Fruit fly (Drosophila melanogaster) whole organism, embryonic: ENCODE data around the gene CG3587.
A peak's percentile ranks its signal among the peaks of the same experiment; 100 is the strongest.

Experiments used
- Bdp1 ChIP-seq: fragments of 200-800 bp; sonication (Bioruptor generic); optimal IDR thresholded peaks from 3 replicates; lab custom pipeline; 2016; ENCODE audit warnings: missing biosample characterization, missing genetic modification characterization
- CG10267 ChIP-seq: fragments of 200-800 bp; sonication (Bioruptor generic); optimal IDR thresholded peaks from 2 replicates; lab custom pipeline; 2018; ENCODE audit warnings: missing biosample characterization, mild to moderate bottlenecking, missing genetic modification characterization, moderate library complexity
- CG10462 ChIP-seq: fragments of 200-800 bp; sonication (Bioruptor generic); optimal IDR thresholded peaks from 2 replicates; lab custom pipeline; 2016; ENCODE audit warnings: missing biosample characterization, missing genetic modification characterization
- CG10654 ChIP-seq: fragments of 200-800 bp; sonication (Bioruptor generic); optimal IDR thresholded peaks from 2 replicates; lab custom pipeline; 2016; ENCODE audit warnings: missing biosample characterization, missing genetic modification characterization
- CG10959 ChIP-seq: fragments of 200-800 bp; sonication (Bioruptor generic); IDR thresholded peaks from 2 replicates; pipeline ENCODE4 v1.3.6; 2022; ENCODE audit warnings: missing biosample characterization, missing genetic modification characterization
- CG12219 ChIP-seq: fragments of 200-800 bp; sonication (Bioruptor generic); optimal IDR thresholded peaks from 3 replicates; lab custom pipeline; 2018; ENCODE audit warnings: missing biosample characterization, mild to moderate bottlenecking, missing genetic modification characterization
- CG12659 ChIP-seq: fragments of 200-800 bp; sonication (Bioruptor generic); optimal IDR thresholded peaks from 3 replicates; lab custom pipeline; 2017; ENCODE audit warnings: mild to moderate bottlenecking, missing biosample characterization, missing genetic modification reagents, missing genetic modification characterization
- CG14710 ChIP-seq: fragments of 200-800 bp; sonication (Bioruptor generic); optimal IDR thresholded peaks from 3 replicates; lab custom pipeline; 2019; ENCODE audit warnings: missing biosample characterization, mild to moderate bottlenecking, missing genetic modification characterization, moderate library complexity
- CG2116 ChIP-seq: fragments of 200-800 bp; sonication (Bioruptor generic); optimal IDR thresholded peaks from 3 replicates; lab custom pipeline; 2018; ENCODE audit warnings: missing biosample characterization, mild to moderate bottlenecking, missing genetic modification characterization
- CG2129 ChIP-seq: fragments of 200-800 bp; sonication (Bioruptor generic); IDR thresholded peaks from 2 replicates; pipeline ENCODE4 v1.3.6; 2022; ENCODE audit warnings: missing biosample characterization, missing genetic modification characterization; ENCODE audit not compliant: partially characterized antibody
- CG30403 ChIP-seq: fragments of 200-800 bp; sonication (Bioruptor generic); optimal IDR thresholded peaks from 3 replicates; lab custom pipeline; 2016; ENCODE audit warnings: missing biosample characterization, missing genetic modification characterization
- CG3847 ChIP-seq: fragments of 200-800 bp; sonication (Bioruptor generic); IDR thresholded peaks from 2 replicates; pipeline ENCODE4 v1.3.6; 2022; ENCODE audit warnings: missing biosample characterization, missing genetic modification characterization
- CG4328 ChIP-seq: fragments of 200-800 bp; sonication (Bioruptor generic); optimal IDR thresholded peaks from 3 replicates; lab custom pipeline; 2017; ENCODE audit warnings: missing biosample characterization, missing genetic modification reagents, missing genetic modification characterization
- CG5245 ChIP-seq: fragments of 200-800 bp; sonication (Bioruptor generic); optimal IDR thresholded peaks from 3 replicates; lab custom pipeline; 2016; ENCODE audit warnings: missing biosample characterization, missing genetic modification characterization
- CG6683 ChIP-seq: fragments of 200-800 bp; sonication (Bioruptor generic); optimal IDR thresholded peaks from 2 replicates; lab custom pipeline; 2017; ENCODE audit warnings: missing biosample characterization, mild to moderate bottlenecking, missing genetic modification characterization, missing genetic modification reagents
- CG7928 ChIP-seq: fragments of 200-800 bp; sonication (Bioruptor generic); optimal IDR thresholded peaks from 2 replicates; lab custom pipeline; 2017; ENCODE audit warnings: missing biosample characterization, mild to moderate bottlenecking, missing genetic modification characterization
- CG9876 ChIP-seq: fragments of 200-800 bp; sonication (Bioruptor generic); optimal IDR thresholded peaks from 2 replicates; lab custom pipeline; 2016; ENCODE audit warnings: missing biosample characterization, missing genetic modification characterization
- Deaf1 ChIP-seq: fragments of 200-800 bp; optimal IDR thresholded peaks from 3 replicates; lab custom pipeline; 2019; ENCODE audit warnings: missing biosample characterization, mild to moderate bottlenecking, missing genetic modification characterization, moderate library complexity
- Dip2 ChIP-seq: fragments of 200-800 bp; sonication (Bioruptor generic); IDR thresholded peaks from 2 replicates; pipeline ENCODE4 v1.3.6; 2022; ENCODE audit warnings: missing biosample characterization, missing genetic modification characterization
- Elba2 ChIP-seq: fragments of 200-800 bp; sonication (Bioruptor generic); optimal IDR thresholded peaks from 3 replicates; lab custom pipeline; 2016; ENCODE audit warnings: missing biosample characterization, missing genetic modification characterization
- Ets65A ChIP-seq: fragments of 200-800 bp; sonication (Bioruptor generic); peaks from one replicate; lab custom pipeline; 2016; ENCODE audit warnings: missing biosample characterization, missing genetic modification characterization
- Gsc ChIP-seq: fragments of 200-800 bp; sonication (Bioruptor generic); IDR thresholded peaks from 2 replicates; pipeline ENCODE4 v1.3.6; 2022; ENCODE audit warnings: missing biosample characterization, missing genetic modification characterization
- HLHmδ ChIP-seq: fragments of 200-800 bp; sonication (Bioruptor generic); optimal IDR thresholded peaks from 2 replicates; lab custom pipeline; 2018; ENCODE audit warnings: missing biosample characterization, mild to moderate bottlenecking, missing genetic modification characterization, moderate library complexity
- HmgZ ChIP-seq: fragments of 200-800 bp; sonication (Bioruptor generic); optimal IDR thresholded peaks from 2 replicates; lab custom pipeline; 2018; ENCODE audit warnings: missing biosample characterization, mild to moderate bottlenecking, missing genetic modification characterization
- Lhr ChIP-seq: fragments of 200-800 bp; sonication (Bioruptor generic); optimal IDR thresholded peaks from 3 replicates; lab custom pipeline; 2017; ENCODE audit warnings: mild to moderate bottlenecking, missing biosample characterization, missing genetic modification reagents, missing genetic modification characterization
- MESR4 ChIP-seq: fragments of 200-800 bp; sonication (Bioruptor generic); optimal IDR thresholded peaks from 2 replicates; lab custom pipeline; 2018; ENCODE audit warnings: missing biosample characterization, mild to moderate bottlenecking, missing genetic modification characterization, moderate library complexity
- Mad ChIP-seq: fragments of 200-800 bp; sonication (Bioruptor generic); optimal IDR thresholded peaks from 2 replicates; lab custom pipeline; 2016; ENCODE audit warnings: missing biosample characterization, missing genetic modification characterization
- Med ChIP-seq: fragments of 200-800 bp; sonication (Bioruptor generic); peaks from one replicate; lab custom pipeline; 2016; ENCODE audit warnings: missing biosample characterization, missing genetic modification characterization, mild to moderate bottlenecking, inconsistent platforms, moderate library complexity
- Spps ChIP-seq: fragments of 200-800 bp; sonication (Bioruptor generic); optimal IDR thresholded peaks from 2 replicates; lab custom pipeline; 2018; ENCODE audit warnings: missing biosample characterization, mild to moderate bottlenecking, missing genetic modification characterization
- Stat92E ChIP-seq, 3 experiments: fragments of >200 bp in 2 of 3; fragments of 200-800 bp in 1 of 3; sonication (Bioruptor generic) in 1 of 3; optimal IDR thresholded peaks; 2 replicates each; lab custom pipeline; 2017 to 2019; ENCODE audit warnings: missing biosample characterization in 3 of 3, missing genetic modification characterization in 3 of 3, mild to moderate bottlenecking in 1 of 3, moderate library complexity in 1 of 3
- YL-1 ChIP-seq: fragments of 200-800 bp; sonication (Bioruptor generic); optimal IDR thresholded peaks from 3 replicates; lab custom pipeline; 2017; ENCODE audit warnings: missing biosample characterization, mild to moderate bottlenecking, missing genetic modification characterization
- amos ChIP-seq: fragments of 200-800 bp; sonication (Bioruptor generic); IDR thresholded peaks from 2 replicates; pipeline ENCODE4 v1.3.6; 2022; ENCODE audit warnings: missing biosample characterization, missing genetic modification characterization; ENCODE audit not compliant: partially characterized antibody
- ftz-f1 ChIP-seq: fragments of 200-800 bp; sonication (Bioruptor generic); optimal IDR thresholded peaks from 2 replicates; lab custom pipeline; 2016; ENCODE audit warnings: missing biosample characterization, missing genetic modification characterization
- gro ChIP-seq: fragments of 200-800 bp; sonication (Bioruptor generic); optimal IDR thresholded peaks from 2 replicates; lab custom pipeline; 2016; ENCODE audit warnings: missing biosample characterization, missing genetic modification characterization
- her ChIP-seq: fragments of 200-800 bp; sonication (Bioruptor generic); optimal IDR thresholded peaks from 2 replicates; lab custom pipeline; 2016; ENCODE audit warnings: missing biosample characterization, missing genetic modification characterization
- kay ChIP-seq: fragments of 200-800 bp; sonication (Bioruptor generic); optimal IDR thresholded peaks from 2 replicates; lab custom pipeline; 2016; ENCODE audit warnings: missing biosample characterization, missing genetic modification characterization
- klu ChIP-seq: fragments of 200-800 bp; sonication (Bioruptor generic); IDR thresholded peaks from 2 replicates; pipeline ENCODE4 v1.3.6; 2022; ENCODE audit warnings: missing biosample characterization, missing genetic modification characterization
- knrl ChIP-seq: fragments of 200-800 bp; sonication (Bioruptor generic); IDR thresholded peaks from 3 replicates; pipeline ENCODE4 v1.3.6; 2022; ENCODE audit warnings: missing biosample characterization, missing genetic modification characterization; ENCODE audit not compliant: partially characterized antibody
- lbe ChIP-seq: fragments of 200-800 bp; sonication (Bioruptor generic); optimal IDR thresholded peaks from 2 replicates; lab custom pipeline; 2016; ENCODE audit warnings: missing biosample characterization, mild to moderate bottlenecking, missing genetic modification characterization
- mirr ChIP-seq: fragments of 200-800 bp; sonication (Bioruptor generic); optimal IDR thresholded peaks from 3 replicates; lab custom pipeline; 2018; ENCODE audit warnings: missing biosample characterization, mild to moderate bottlenecking, missing genetic modification characterization
- nerfin-1 ChIP-seq: fragments of 200-800 bp; sonication (Bioruptor generic); optimal IDR thresholded peaks from 3 replicates; lab custom pipeline; 2019; ENCODE audit warnings: missing biosample characterization, mild to moderate bottlenecking, missing genetic modification characterization, moderate library complexity
- nmo ChIP-seq: fragments of 200-800 bp; sonication (Bioruptor generic); optimal IDR thresholded peaks from 2 replicates; lab custom pipeline; 2018; ENCODE audit warnings: missing biosample characterization, mild to moderate bottlenecking, missing genetic modification characterization, moderate library complexity
- p53 ChIP-seq: fragments of 200-800 bp; sonication (Bioruptor generic); optimal IDR thresholded peaks from 2 replicates; lab custom pipeline; 2016; ENCODE audit warnings: missing biosample characterization, missing genetic modification characterization
- sisA ChIP-seq: fragments of 200-800 bp; sonication (Bioruptor generic); IDR thresholded peaks from 2 replicates; pipeline ENCODE4 v1.3.6; 2022; ENCODE audit warnings: missing biosample characterization, missing genetic modification characterization
- sr ChIP-seq: fragments of 200-800 bp; sonication (Bioruptor generic); IDR thresholded peaks from 3 replicates; pipeline ENCODE4 v1.3.6; 2022; ENCODE audit warnings: missing biosample characterization, missing genetic modification characterization
- zen ChIP-seq: fragments of 200-800 bp; sonication (Bioruptor generic); optimal IDR thresholded peaks from 3 replicates; lab custom pipeline; 2018; ENCODE audit warnings: missing biosample characterization, mild to moderate bottlenecking, missing genetic modification characterization, moderate library complexity

Gene CG3587

DNA sequence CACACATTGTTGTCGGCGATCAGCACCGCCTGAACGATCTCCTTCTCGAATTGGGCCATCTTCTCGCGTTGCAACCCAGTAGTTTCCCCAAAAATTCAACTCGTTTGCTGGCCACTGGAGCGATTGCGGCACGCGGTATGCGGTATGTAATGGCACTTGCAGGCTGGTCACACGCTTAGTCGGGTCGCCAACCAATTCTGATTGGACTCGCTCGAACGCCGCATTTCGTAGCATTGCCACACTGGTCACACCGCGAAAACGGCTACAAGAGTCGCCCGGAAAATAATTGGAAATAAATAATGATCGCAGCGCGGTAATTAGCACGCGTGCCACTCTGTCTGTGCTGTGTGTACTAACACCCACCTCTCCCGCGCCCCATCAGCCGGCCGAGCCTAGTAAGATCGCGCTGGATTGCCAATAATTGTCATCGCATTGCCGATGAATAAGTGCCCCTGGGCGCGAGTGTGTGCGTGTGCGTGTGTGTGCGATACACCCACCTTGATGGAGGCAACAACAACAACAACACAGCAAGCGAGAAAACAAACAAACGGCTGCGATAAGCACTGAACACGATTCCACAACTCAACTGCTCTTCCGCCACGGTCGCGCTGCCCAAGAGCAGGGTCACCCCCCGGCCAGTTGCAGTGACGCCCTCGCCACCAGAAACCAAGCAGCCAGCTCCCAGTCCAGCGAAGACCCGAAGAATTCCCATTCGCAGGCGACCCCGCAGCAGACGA is 17.2 kb upstream of the CG3587 start, which contains the start of the genes eIF2Bepsilon and Ocrl (continued):
- TF ChIP-seq kay (GFP tag; lab: Kevin White, UChicago) (peak; percentile 27), zen (tag; lab: Kevin White, UChicago) (peak; percentile 56), knrl (GFP tag; lab: Robert Waterston, UW) (0 out of 3 replicates have a peak, but pooled peaks have one; percentile 24), Dip2 (GFP tag; lab: Robert Waterston, UW) (no peak), CG10959 (GFP tag; lab: Robert Waterston, UW) (no peak), p53 (GFP tag; lab: Kevin White, UChicago) (peak; percentile 6), sisA (GFP tag; lab: Robert Waterston, UW) (no peak), CG6683 (peak; percentile 3), amos (GFP tag; lab: Robert Waterston, UW) (peak; percentile 46), HmgZ (peak; percentile 82), CG4328 (GFP tag; lab: Kevin White, UChicago) (no peak), CG10654 (GFP tag; lab: Kevin White, UChicago) (no peak), Gsc (GFP tag; lab: Robert Waterston, UW) (no peak), Bdp1 (GFP tag; lab: Kevin White, UChicago) (peak; percentile 7), mirr (GFP tag; lab: Kevin White, UChicago) (peak; percentile 33), Ets65A (peak; percentile 94), CG2116 (peak; percentile 66), MESR4 (GFP tag; lab: Kevin White, UChicago) (peak; percentile 88), gro (GFP tag; lab: Kevin White, UChicago) (peak; percentile 42), Mad (GFP tag; lab: Kevin White, UChicago) (peak; percentile 4), CG10267 (tag; lab: Kevin White, UChicago) (peak; percentile 9), CG2129 (GFP tag; lab: Robert Waterston, UW) (no peak), klu (GFP tag; lab: Robert Waterston, UW) (no peak), sr (peak; percentile 72; the same call in 2 of the 3 replicates), Elba2 (peak; percentile 93), Spps (tag; lab: Kevin White, UChicago) (peak; percentile 4), nmo (GFP tag; lab: Kevin White, UChicago) (peak; percentile 39), HLHmδ (peak; percentile 70), CG12219 (GFP tag; lab: Kevin White, UChicago) (peak; percentile 12), CG10462 (GFP tag; lab: Kevin White, UChicago) (no peak), ftz-f1 (peak; percentile 81), CG12659 (peak; percentile 77), her (GFP tag; lab: Kevin White, UChicago) (peak; percentile 44), CG7928 (GFP tag; lab: Kevin White, UChicago) (peak; percentile 6), lbe (GFP tag; lab: Kevin White, UChicago) (no peak), CG14710 (peak; percentile 62), Deaf1 (peak; percentile 63), nerfin-1 (tag; lab: Kevin White, UChicago) (peak; percentile 49), CG3847 (GFP tag; lab: Robert Waterston, UW) (peak; percentile 67), CG9876 (GFP tag; lab: Kevin White, UChicago) (peak; percentile 31), Stat92E (GFP tag; optimal IDR thresholded peaks at IDR 0.05; lab: Kevin White, UChicago) (peak in 1 of 3 experiments; percentile 6), CG5245 (no peak), Lhr (GFP tag; lab: Kevin White, UChicago) (peak; percentile 83), CG30403 (peak; percentile 4), YL-1 (GFP tag; lab: Kevin White, UChicago) (peak; percentile 73), Med (peak; percentile 62)
